Worm (Caenorhabditis elegans) whole organism, midembryonic: ENCODE results near the gene Y69A2AR.24.

Experiments used
- T22C8.4 ChIP-seq: fragments of 200-800 bp; sonication (Bioruptor generic); IDR thresholded peaks from 2 replicates; pipeline ENCODE4 v1.3.6; 2022; ENCODE audit warnings: missing genetic modification characterization, missing compliant biosample characterization
- cog-1 ChIP-seq: sonication (generic microtip); optimal IDR thresholded peaks from 2 replicates; lab custom pipeline; 2016; ENCODE audit warnings: missing genetic modification characterization, missing compliant biosample characterization
- flt-1 ChIP-seq: fragments of 200-800 bp; sonication (Bioruptor generic); IDR thresholded peaks from 2 replicates; pipeline ENCODE4 v1.3.6; 2022; ENCODE audit warnings: missing genetic modification characterization, missing compliant biosample characterization
- klf-2 ChIP-seq: fragments of 200-800 bp; sonication (Bioruptor generic); conservative IDR thresholded peaks from 2 replicates; pipeline ENCODE4 v1.3.6; 2022; ENCODE audit warnings: missing genetic modification reagents, missing genetic modification characterization, missing compliant biosample characterization
- med-1 ChIP-seq: sonication (generic microtip); optimal IDR thresholded peaks from 2 replicates; lab custom pipeline; 2017; ENCODE audit warnings: missing genetic modification characterization, mild to moderate bottlenecking, missing compliant biosample characterization, antibody characterized with exemption, missing genetic modification reagents; ENCODE audit not compliant: insufficient read depth
- ref-1 ChIP-seq: fragments of 200-800 bp; sonication (Bioruptor generic); conservative IDR thresholded peaks from 2 replicates; pipeline ENCODE4 v1.3.6; 2022; ENCODE audit warnings: missing genetic modification reagents, missing genetic modification characterization, missing compliant biosample characterization
- tab-1 ChIP-seq: fragments of 200-800 bp; sonication (Bioruptor generic); IDR thresholded peaks from 2 replicates; pipeline ENCODE4 v1.3.6; 2022; ENCODE audit warnings: missing genetic modification characterization, missing compliant biosample characterization
- ztf-23 ChIP-seq: fragments of 200-800 bp; sonication (Bioruptor generic); IDR thresholded peaks from 2 replicates; pipeline ENCODE4 v1.3.6; 2022; ENCODE audit warnings: missing genetic modification reagents, missing genetic modification characterization, missing compliant biosample characterization
- ztf-29 ChIP-seq: fragments of 200-800 bp; sonication (Bioruptor generic); IDR thresholded peaks from 2 replicates; pipeline ENCODE4 v1.3.6; 2022; ENCODE audit warnings: missing genetic modification reagents, missing genetic modification characterization, missing compliant biosample characterization

DNA sequence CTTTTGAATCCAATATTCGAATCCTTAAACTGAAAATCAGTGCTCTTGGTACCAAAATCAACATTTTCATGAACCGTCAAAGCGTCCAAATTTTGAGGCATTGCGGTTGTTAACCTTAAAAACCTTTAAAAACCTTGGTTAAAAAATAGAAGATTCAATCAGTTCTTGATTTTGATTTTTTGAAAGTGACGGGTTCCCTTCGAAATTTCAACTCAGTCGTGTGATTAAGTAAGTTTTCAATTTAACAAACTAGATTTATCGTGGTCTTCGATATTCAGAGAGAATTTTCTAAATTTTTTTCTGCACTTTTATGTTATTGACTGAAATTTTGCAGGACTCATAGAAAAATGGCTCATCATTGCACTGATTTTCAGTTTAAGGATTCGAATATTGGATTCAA, 4.4 kb upstream of the Y69A2AR.24 start, which contains the start of the genes Y69A2AR.25 and Y69A2AR.12:
- TF ChIP-seq ztf-23 (GFP tag; lab: Robert Waterston, UW) (no peak), ref-1 (no peak), ztf-29 (GFP tag; lab: Robert Waterston, UW) (no peak), flt-1 (GFP tag; lab: Robert Waterston, UW) (no peak), cog-1 (tag; lab: Kevin White, UChicago) (no peak), med-1 (GFP tag; lab: Kevin White, UChicago) (no peak), tab-1 (GFP tag; lab: Robert Waterston, UW) (no peak), klf-2 (GFP tag; lab: Robert Waterston, UW) (no peak), T22C8.4 (GFP tag; lab: Robert Waterston, UW) (no peak)
